Worm (Caenorhabditis elegans): Measurements from ENCODE around the gene ttr-34.

ce11 chrX:13108664-13109063 is 30.9 kb upstream of the ttr-34 start:
- TF ChIP-seq elt-3 (tag; optimal IDR thresholded peaks at IDR 0.05), result no peak
- no peak for TF ChIP-seq lin-39 (tag; optimal IDR thresholded peaks at IDR 0.05)
- peak; percentile 12 for TF ChIP-seq ama-1 (optimal IDR thresholded peaks at IDR 0.05)
- TF ChIP-seq ztf-4 (tag; optimal IDR thresholded peaks at IDR 0.05), result no peak
- TF ChIP-seq unc-62 (GFP tag; optimal IDR thresholded peaks at IDR 0.05), result no peak
- TF ChIP-seq skn-1 (tag; optimal IDR thresholded peaks at IDR 0.05), result no peak
- no peak for TF ChIP-seq snu-23 (GFP tag; optimal IDR thresholded peaks at IDR 0.05)
- TF ChIP-seq ztf-11 (tag; optimal IDR thresholded peaks at IDR 0.05), result no peak
- TF ChIP-seq unc-130 (tag; optimal IDR thresholded peaks at IDR 0.05), result no peak
- TF ChIP-seq aha-1 (tag; optimal IDR thresholded peaks at IDR 0.05), result no peak
- no peak for TF ChIP-seq pax-3 (tag; optimal IDR thresholded peaks at IDR 0.05)
- TF ChIP-seq pqm-1 (tag; optimal IDR thresholded peaks at IDR 0.05), result no peak
- TF ChIP-seq nhr-71 (tag; optimal IDR thresholded peaks at IDR 0.05), result peak; percentile 30
